Worm (Caenorhabditis elegans): Measurements from ENCODE around the gene unc-3.

ce11 chrX:14760166-14760565 lies 13.2 kb upstream of the unc-3 start:
- TF ChIP-seq klf-2 (GFP tag; conservative IDR thresholded peaks at IDR 0.05), result no peak
- no peak for TF ChIP-seq flt-1 (GFP tag; IDR thresholded peaks at IDR 0.05)
- TF ChIP-seq ztf-23 (GFP tag; IDR thresholded peaks at IDR 0.05), result no peak
- no peak for TF ChIP-seq ref-1 (GFP tag; conservative IDR thresholded peaks at IDR 0.05)
- TF ChIP-seq T22C8.4 (GFP tag; IDR thresholded peaks at IDR 0.05), result no peak
- no peak for TF ChIP-seq cog-1 (tag; optimal IDR thresholded peaks at IDR 0.05)

Data from whole organism, midembryonic.